Fruit fly (Drosophila melanogaster) whole organism, embryonic: Measurements from ENCODE around the gene Vsx1.

Source experiments
- Abd-B ChIP-seq: fragments of 200-800 bp; sonication (Bioruptor generic); optimal IDR thresholded peaks from 2 replicates; lab custom pipeline; 2018; ENCODE audit warnings: missing biosample characterization, mild to moderate bottlenecking, missing genetic modification characterization, moderate library complexity
- Atf3 ChIP-seq: fragments of 200-800 bp; sonication (Bioruptor generic); optimal IDR thresholded peaks from 3 replicates; lab custom pipeline; 2016; ENCODE audit warnings: missing biosample characterization, missing genetic modification characterization
- Awh ChIP-seq: fragments of 200-800 bp; sonication (Bioruptor generic); IDR thresholded peaks from 2 replicates; pipeline ENCODE4, ENCODE4 v1.3.6; 2022; ENCODE audit warnings: missing biosample characterization, missing genetic modification characterization
- B-H2 ChIP-seq: fragments of 200-800 bp; sonication (Bioruptor generic); optimal IDR thresholded peaks from 2 replicates; lab custom pipeline; 2018; ENCODE audit warnings: missing biosample characterization, mild to moderate bottlenecking, missing genetic modification characterization
- Bteb2 ChIP-seq: fragments of 200-800 bp; sonication (Bioruptor generic); optimal IDR thresholded peaks from 2 replicates; lab custom pipeline; 2016; ENCODE audit warnings: missing biosample characterization, missing genetic modification characterization
- CG10321 ChIP-seq: fragments of 200-800 bp; sonication (Bioruptor generic); IDR thresholded peaks from 2 replicates; pipeline ENCODE4 v1.3.6; 2022; ENCODE audit warnings: missing biosample characterization, missing genetic modification characterization
- CG12769 ChIP-seq: fragments of 200-800 bp; sonication (Bioruptor generic); optimal IDR thresholded peaks from 2 replicates; lab custom pipeline; 2019; ENCODE audit warnings: missing biosample characterization, mild to moderate bottlenecking, missing genetic modification characterization, moderate library complexity
- CG1603 ChIP-seq: fragments of 200-800 bp; sonication (Bioruptor generic); optimal IDR thresholded peaks from 2 replicates; lab custom pipeline; 2019; ENCODE audit warnings: missing biosample characterization, mild to moderate bottlenecking, missing genetic modification characterization, moderate library complexity
- CG1647 ChIP-seq: fragments of 200-800 bp; sonication (Bioruptor generic); optimal IDR thresholded peaks from 3 replicates; lab custom pipeline; 2016; ENCODE audit warnings: missing biosample characterization, missing genetic modification characterization
- CG18011 ChIP-seq: fragments of 200-800 bp; sonication (Bioruptor generic); optimal IDR thresholded peaks from 2 replicates; lab custom pipeline; 2017; ENCODE audit warnings: missing biosample characterization, missing genetic modification characterization, mild to moderate bottlenecking, moderate library complexity, missing genotype
- CG1832 ChIP-seq: fragments of 200-800 bp; sonication (Bioruptor generic); optimal IDR thresholded peaks from 2 replicates; lab custom pipeline; 2017; ENCODE audit warnings: missing biosample characterization, mild to moderate bottlenecking, missing genetic modification characterization, inconsistent platforms
- CG42726 ChIP-seq: fragments of 200-800 bp; sonication (Bioruptor generic); IDR thresholded peaks from 2 replicates; pipeline ENCODE4 v1.3.6; 2022; ENCODE audit warnings: missing biosample characterization, missing genetic modification characterization; ENCODE audit not compliant: partially characterized antibody
- CG4617 ChIP-seq: fragments of 200-800 bp; sonication (Bioruptor generic); optimal IDR thresholded peaks from 3 replicates; lab custom pipeline; 2016; ENCODE audit warnings: missing biosample characterization, missing genetic modification characterization, borderline replicate concordance
- CG7271 ChIP-seq: fragments of 200-800 bp; sonication (Bioruptor generic); optimal IDR thresholded peaks from 2 replicates; lab custom pipeline; 2018; ENCODE audit warnings: missing biosample characterization, mild to moderate bottlenecking, missing genetic modification characterization, moderate library complexity
- CG7556 ChIP-seq: fragments of 200-800 bp; sonication (Bioruptor generic); optimal IDR thresholded peaks from 2 replicates; lab custom pipeline; 2017; ENCODE audit warnings: missing biosample characterization, mild to moderate bottlenecking, missing genetic modification characterization
- CG8089 ChIP-seq: fragments of 200-800 bp; sonication (Bioruptor generic); optimal IDR thresholded peaks from 3 replicates; lab custom pipeline; 2016; ENCODE audit warnings: missing biosample characterization, missing genetic modification characterization
- CG9437 ChIP-seq: fragments of 200-800 bp; sonication (Bioruptor generic); optimal IDR thresholded peaks from 2 replicates; lab custom pipeline; 2018; ENCODE audit warnings: missing biosample characterization, mild to moderate bottlenecking, missing genetic modification characterization
- Doc2 ChIP-seq: fragments of 200-800 bp; sonication (Bioruptor generic); IDR thresholded peaks from 2 replicates; pipeline ENCODE4 v1.3.6; 2022; ENCODE audit warnings: missing biosample characterization, missing genetic modification characterization
- HLH4C ChIP-seq: fragments of 200-800 bp; sonication (Bioruptor generic); IDR thresholded peaks from 3 replicates; pipeline ENCODE4 v1.3.6; 2022; ENCODE audit warnings: missing biosample characterization, missing genetic modification characterization; ENCODE audit not compliant: partially characterized antibody
- Hr51 ChIP-seq, 2 experiments: fragments of 200-800 bp; sonication (Bioruptor generic); optimal IDR thresholded peaks; 2 replicates in 1 of 2; 3 replicates in 1 of 2; lab custom pipeline; 2016 to 2018; ENCODE audit warnings: missing biosample characterization in 2 of 2, missing genetic modification characterization in 2 of 2, mild to moderate bottlenecking in 1 of 2, moderate library complexity in 1 of 2
- Hsf ChIP-seq: fragments of 200-800 bp; sonication (Bioruptor generic); optimal IDR thresholded peaks from 3 replicates; lab custom pipeline; 2016; ENCODE audit warnings: missing biosample characterization, missing genetic modification characterization
- Lhr ChIP-seq: fragments of 200-800 bp; sonication (Bioruptor generic); optimal IDR thresholded peaks from 3 replicates; lab custom pipeline; 2017; ENCODE audit warnings: mild to moderate bottlenecking, missing biosample characterization, missing genetic modification reagents, missing genetic modification characterization
- Med ChIP-seq: fragments of 200-800 bp; sonication (Bioruptor generic); peaks from one replicate; lab custom pipeline; 2016; ENCODE audit warnings: missing biosample characterization, missing genetic modification characterization, mild to moderate bottlenecking, inconsistent platforms, moderate library complexity
- Nf-YC ChIP-seq: fragments of 200-800 bp; optimal IDR thresholded peaks from 3 replicates; lab custom pipeline; 2019; ENCODE audit warnings: missing biosample characterization, mild to moderate bottlenecking, missing genetic modification characterization, moderate library complexity
- Pdp1 ChIP-seq, 2 experiments: fragments of 200-800 bp; sonication (Bioruptor generic); optimal IDR thresholded peaks; 3 replicates each; lab custom pipeline; 2016; ENCODE audit warnings: missing biosample characterization in 2 of 2, missing genetic modification characterization in 2 of 2, mild to moderate bottlenecking in 1 of 2, moderate library complexity in 1 of 2
- Side ChIP-seq: fragments of 200-800 bp; sonication (Bioruptor generic); optimal IDR thresholded peaks from 2 replicates; lab custom pipeline; 2016; ENCODE audit warnings: missing biosample characterization, missing genetic modification characterization
- Sox102F ChIP-seq: fragments of 200-800 bp; sonication (Bioruptor generic); optimal IDR thresholded peaks from 2 replicates; lab custom pipeline; 2018; ENCODE audit warnings: missing biosample characterization, mild to moderate bottlenecking, missing genetic modification characterization, moderate library complexity
- Trl ChIP-seq, 3 experiments: fragments of >200 bp in 2 of 3; fragments of 200-800 bp in 1 of 3; sonication (Bioruptor generic) in 1 of 3; optimal IDR thresholded peaks; 2 replicates in 1 of 3; 3 replicates in 2 of 3; lab custom pipeline; 2016 to 2017; ENCODE audit warnings: missing biosample characterization in 1 of 3, missing genetic modification characterization in 1 of 3
- abd-A ChIP-seq: fragments of 200-800 bp; sonication (Bioruptor generic); optimal IDR thresholded peaks from 3 replicates; lab custom pipeline; 2019; ENCODE audit warnings: missing biosample characterization, mild to moderate bottlenecking, missing genetic modification characterization, moderate library complexity
- amos ChIP-seq: fragments of 200-800 bp; sonication (Bioruptor generic); IDR thresholded peaks from 2 replicates; pipeline ENCODE4 v1.3.6; 2022; ENCODE audit warnings: missing biosample characterization, missing genetic modification characterization; ENCODE audit not compliant: partially characterized antibody
- ato ChIP-seq: fragments of 200-800 bp; sonication (Bioruptor generic); IDR thresholded peaks from 2 replicates; pipeline ENCODE4 v1.3.6; 2022; ENCODE audit warnings: missing biosample characterization, missing genetic modification characterization; ENCODE audit not compliant: partially characterized antibody
- cad ChIP-seq: fragments of >200 bp; optimal IDR thresholded peaks from 2 replicates; lab custom pipeline; 2017; ENCODE audit warnings: missing biosample characterization, missing genetic modification characterization
- cas ChIP-seq: fragments of 200-800 bp; sonication (Bioruptor generic); IDR thresholded peaks from 2 replicates; pipeline ENCODE4 v1.3.6; 2022; ENCODE audit warnings: missing biosample characterization, missing genetic modification characterization
- cato ChIP-seq: fragments of 200-800 bp; sonication (Bioruptor generic); optimal IDR thresholded peaks from 2 replicates; lab custom pipeline; 2016; ENCODE audit warnings: missing biosample characterization, missing genetic modification characterization, borderline replicate concordance
- chinmo ChIP-seq: fragments of 200-800 bp; sonication (Bioruptor generic); IDR thresholded peaks from 4 replicates; pipeline ENCODE4 v1.3.6; 2022; ENCODE audit warnings: missing biosample characterization, missing genetic modification characterization; ENCODE audit not compliant: partially characterized antibody
- crp ChIP-seq, 2 experiments: fragments of 200-800 bp; sonication (Bioruptor generic); optimal IDR thresholded peaks; 2 replicates in 1 of 2; 3 replicates in 1 of 2; lab custom pipeline; 2017; ENCODE audit warnings: missing biosample characterization in 2 of 2, missing genetic modification characterization in 2 of 2, mild to moderate bottlenecking in 1 of 2, moderate library complexity in 1 of 2
- ewg ChIP-seq: fragments of 200-800 bp; sonication (Bioruptor generic); optimal IDR thresholded peaks from 3 replicates; lab custom pipeline; 2017; ENCODE audit warnings: mild to moderate bottlenecking, missing biosample characterization, missing genetic modification reagents, missing genetic modification characterization
- fd64A ChIP-seq: fragments of 200-800 bp; sonication (Bioruptor generic); optimal IDR thresholded peaks from 3 replicates; lab custom pipeline; 2018; ENCODE audit warnings: missing biosample characterization, mild to moderate bottlenecking, missing genetic modification characterization
- nmo ChIP-seq: fragments of 200-800 bp; sonication (Bioruptor generic); optimal IDR thresholded peaks from 2 replicates; lab custom pipeline; 2018; ENCODE audit warnings: missing biosample characterization, mild to moderate bottlenecking, missing genetic modification characterization, moderate library complexity
- pb ChIP-seq: fragments of 200-800 bp; sonication (Bioruptor generic); optimal IDR thresholded peaks from 3 replicates; lab custom pipeline; 2016; ENCODE audit warnings: missing biosample characterization, missing genetic modification characterization
- pita ChIP-seq: fragments of 200-800 bp; sonication (Bioruptor generic); optimal IDR thresholded peaks from 2 replicates; lab custom pipeline; 2017; ENCODE audit warnings: missing biosample characterization, mild to moderate bottlenecking, missing genetic modification characterization
- sens-2 ChIP-seq: fragments of 200-800 bp; sonication (Bioruptor generic); IDR thresholded peaks from 2 replicates; pipeline ENCODE4 v1.3.6; 2022; ENCODE audit warnings: missing biosample characterization, missing genetic modification characterization
- z ChIP-seq: fragments of 200-800 bp; sonication (Bioruptor generic); IDR thresholded peaks from 3 replicates; pipeline ENCODE4 v1.3.6; 2022; ENCODE audit warnings: missing biosample characterization, missing genetic modification characterization
- zen ChIP-seq: fragments of 200-800 bp; sonication (Bioruptor generic); optimal IDR thresholded peaks from 3 replicates; lab custom pipeline; 2018; ENCODE audit warnings: missing biosample characterization, mild to moderate bottlenecking, missing genetic modification characterization, moderate library complexity
- zf30C ChIP-seq: fragments of 200-800 bp; sonication (Bioruptor generic); optimal IDR thresholded peaks from 3 replicates; lab custom pipeline; 2018; ENCODE audit warnings: missing biosample characterization, mild to moderate bottlenecking, missing genetic modification characterization

Vsx1 gene

dm6 chrX:5636529-5637099, 42.6 kb downstream of the Vsx1 start (continued):
- TF ChIP-seq abd-A (peak; percentile 36), CG1832 (GFP tag; lab: Kevin White, UChicago) (peak; percentile 78), Abd-B (GFP tag; lab: Kevin White, UChicago) (no peak), Doc2 (GFP tag; lab: Robert Waterston, UW) (no peak), ato (GFP tag; lab: Robert Waterston, UW) (no peak), crp (GFP tag; optimal IDR thresholded peaks at IDR 0.05; lab: Kevin White, UChicago) (no peak), Lhr (GFP tag; lab: Kevin White, UChicago) (no peak), CG12769 (tag; lab: Kevin White, UChicago) (no peak), Trl (optimal IDR thresholded peaks at IDR 0.05; lab: Kevin White, UChicago) (peak; percentile 69 to 70), Trl (GFP tag; optimal IDR thresholded peaks at IDR 0.05; lab: Kevin White, UChicago) (no peak), Bteb2 (GFP tag; lab: Kevin White, UChicago) (no peak)

- TF ChIP-seq CG10321 (GFP tag; lab: Robert Waterston, UW) (peak; percentile 63; the same call in 1 of the 2 replicates), CG7271 (tag; lab: Kevin White, UChicago) (no peak), chinmo (GFP tag; lab: Robert Waterston, UW) (0 out of 4 replicates have a peak, but pooled peaks have one; percentile 20), Awh (no peak), CG1832 (GFP tag; lab: Kevin White, UChicago) (peak; percentile 90), B-H2 (GFP tag; lab: Kevin White, UChicago) (no peak), CG7556 (GFP tag; lab: Kevin White, UChicago) (no peak), Med (peak; percentile 47), Trl (optimal IDR thresholded peaks at IDR 0.05; lab: Kevin White, UChicago) (peak; percentile 57 to 72), Trl (GFP tag; optimal IDR thresholded peaks at IDR 0.05; lab: Kevin White, UChicago) (no peak), CG1603 (tag; lab: Kevin White, UChicago) (no peak), Nf-YC (tag; lab: Kevin White, UChicago) (peak; percentile 54), Hr51 (GFP tag; optimal IDR thresholded peaks at IDR 0.05; lab: Kevin White, UChicago) (peak in 1 of 2 experiments; percentile 7), ewg (GFP tag; lab: Kevin White, UChicago) (peak; percentile 91), CG18011 (GFP tag; lab: Kevin White, UChicago) (no peak), CG9437 (GFP tag; lab: Kevin White, UChicago) (no peak)
- TF ChIP-seq, all 482 proteins: peak for 8
Observed at dm6 chrX:5637543-5637942, 43.5 kb downstream of the Vsx1 start.

dm6 chrX:5638588-5638987, 44.5 kb downstream of the Vsx1 start:
- no peak for TF ChIP-seq pita (GFP tag; lab: Kevin White, UChicago)
- TF ChIP-seq Atf3 (GFP tag; lab: Kevin White, UChicago), result no peak
- TF ChIP-seq Side (GFP tag; lab: Kevin White, UChicago), result peak; percentile 50
- TF ChIP-seq HLH4C (GFP tag; lab: Robert Waterston, UW), result no peak
- no peak for TF ChIP-seq sens-2 (GFP tag; lab: Robert Waterston, UW)
- TF ChIP-seq Sox102F (GFP tag; lab: Kevin White, UChicago), result peak; percentile 59
- no peak for TF ChIP-seq z
- TF ChIP-seq fd64A (GFP tag; lab: Kevin White, UChicago), result no peak
- TF ChIP-seq Hsf (GFP tag; lab: Kevin White, UChicago), result peak; percentile 40
- TF ChIP-seq pb (GFP tag; lab: Kevin White, UChicago), result peak; percentile 52
- no peak for TF ChIP-seq zen (tag; lab: Kevin White, UChicago)
- TF ChIP-seq nmo (GFP tag; lab: Kevin White, UChicago), result peak; percentile 48
- TF ChIP-seq Pdp1 (GFP tag; optimal IDR thresholded peaks at IDR 0.05; lab: Kevin White, UChicago), result peak in 1 of 2 experiments; percentile 42
- no peak for TF ChIP-seq amos (GFP tag; lab: Robert Waterston, UW)
- no peak for TF ChIP-seq cas (GFP tag; lab: Robert Waterston, UW)
- TF ChIP-seq zf30C (GFP tag; lab: Kevin White, UChicago), result no peak
- no peak for TF ChIP-seq cato (GFP tag; lab: Kevin White, UChicago)
- no peak for TF ChIP-seq CG4617
- peak; percentile 39 for TF ChIP-seq CG1647
- no peak for TF ChIP-seq cad (GFP tag; lab: Kevin White, UChicago)
- TF ChIP-seq CG8089, result peak; percentile 15
- TF ChIP-seq CG42726 (GFP tag; lab: Robert Waterston, UW), result no peak
